Worm (Caenorhabditis elegans) whole organism, L4 larva: Measurements from ENCODE around the gene mltn-13.

Experiments used
- ceh-82 ChIP-seq: sonication (generic microtip); optimal IDR thresholded peaks from 2 replicates; lab custom pipeline; 2017; ENCODE audit warnings: missing biosample characterization, missing genetic modification characterization
- dpl-1 ChIP-seq: fragments of 150-350 bp; optimal IDR thresholded peaks from 2 replicates; lab custom pipeline; 2014; ENCODE audit warnings: missing biosample characterization, missing genetic modification reagents, missing genetic modification characterization
- mdl-1 ChIP-seq, 2 experiments: fragments of 150-350 bp in 1 of 2; sonication (generic microtip) in 1 of 2; optimal IDR thresholded peaks; 2 replicates each; lab custom pipeline; 2014 to 2017; ENCODE audit warnings: missing biosample characterization in 2 of 2, missing genetic modification characterization in 2 of 2
- tra-1 ChIP-seq: fragments of 200-800 bp; sonication (Bioruptor generic); IDR thresholded peaks from 2 replicates; pipeline ENCODE4 v1.3.6; 2022; ENCODE audit warnings: missing genetic modification reagents, missing genetic modification characterization, missing compliant biosample characterization
- unc-39 ChIP-seq: sonication (generic microtip); optimal IDR thresholded peaks from 2 replicates; lab custom pipeline; 2017; ENCODE audit warnings: missing biosample characterization, missing genetic modification characterization

- TF ChIP-seq dpl-1 (GFP tag; lab: Kevin White, UChicago) (no peak), ceh-82 (tag; lab: Kevin White, UChicago) (no peak), mdl-1 (tag; optimal IDR thresholded peaks at IDR 0.05; lab: Kevin White, UChicago) (no peak), tra-1 (GFP tag; lab: Robert Waterston, UW) (no peak), unc-39 (tag; lab: Kevin White, UChicago) (no peak)
These were observed 8.6 kb downstream of the mltn-13 start for ce11 chrX:4439616-4440015.
